Fruit fly (Drosophila melanogaster) Kc167 (cell line): ENCODE data around the gene CG13694.

ENCODE experiments used
- Myc ChIP-seq: fragments of >200 bp; optimal IDR thresholded peaks from 2 replicates; lab custom pipeline; 2017; ENCODE audit warnings: missing external identifiers
- ttk ChIP-seq: sonication (Bioruptor generic); optimal IDR thresholded peaks from 2 replicates; lab custom pipeline; 2017; ENCODE audit warnings: missing external identifiers

dm6 chr2L:135383-136130, 19.3 kb upstream of the CG13694 start:
- no peak for TF ChIP-seq Myc
- TF ChIP-seq ttk (lab: Kevin White, UChicago) = no peak
